Worm (Caenorhabditis elegans) whole organism, L4 larva: ENCODE data around the gene K08A2.2.

ENCODE experiments used
- Y75B8A.6 ChIP-seq: fragments of 200-800 bp; sonication (Bioruptor generic); IDR thresholded peaks from 2 replicates; pipeline ENCODE4 v1.3.6; 2022; ENCODE audit warnings: missing genetic modification reagents, missing genetic modification characterization, missing compliant biosample characterization
- ctbp-1 ChIP-seq: fragments of 200-800 bp; sonication (Bioruptor generic); IDR thresholded peaks from 2 replicates; pipeline ENCODE4 v1.3.6; 2022; ENCODE audit warnings: missing genetic modification reagents, missing genetic modification characterization, missing compliant biosample characterization
- hlh-30 ChIP-seq: sonication (generic microtip); optimal IDR thresholded peaks from 2 replicates; lab custom pipeline; 2017; ENCODE audit warnings: antibody characterized with exemption, mild to moderate bottlenecking, missing genetic modification characterization, missing compliant biosample characterization; ENCODE audit not compliant: insufficient read depth
- pqm-1 ChIP-seq: sonication (generic microtip); optimal IDR thresholded peaks from 2 replicates; lab custom pipeline; 2017; ENCODE audit warnings: missing biosample characterization, missing genetic modification characterization
- skn-1 ChIP-seq: fragments of 150-350 bp; optimal IDR thresholded peaks from 2 replicates; lab custom pipeline; 2014; ENCODE audit warnings: missing biosample characterization, missing genetic modification characterization
- snpc-4 ChIP-seq: fragments of 150-350 bp; optimal IDR thresholded peaks from 2 replicates; lab custom pipeline; 2014; ENCODE audit warnings: missing biosample characterization, missing genetic modification characterization
- zag-1 ChIP-seq: fragments of 150-350 bp; optimal IDR thresholded peaks from 2 replicates; lab custom pipeline; 2014; ENCODE audit warnings: missing biosample characterization, missing genetic modification characterization

- TF ChIP-seq skn-1 (no peak), zag-1 (tag; lab: Kevin White, UChicago) (no peak), snpc-4 (tag; lab: Kevin White, UChicago) (no peak), pqm-1 (tag; lab: Kevin White, UChicago) (no peak), ctbp-1 (no peak), Y75B8A.6 (GFP tag; lab: Robert Waterston, UW) (no peak), hlh-30 (tag; lab: Kevin White, UChicago) (no peak)
Observed at ce11 chrII:2990089-2990488, 1.3 kb upstream of the K08A2.2 start.
